Worm (Caenorhabditis elegans): ENCODE results near the gene F02D8.1.

Gene F02D8.1

ce11 chrV:14978205-14978751 is at the start of gene F02D8.1, which contains the start of gene grd-12:
TSS of gene F02D8.1 (minus strand) at chrV:14978701.
TSS of gene grd-12 (plus strand) at chrV:14978505.
- no peak for TF ChIP-seq him-1 (tag; optimal IDR thresholded peaks at IDR 0.05)
- TF ChIP-seq W03F9.2 (tag; optimal IDR thresholded peaks at IDR 0.05) = no peak
- no peak for TF ChIP-seq dao-5 (tag; optimal IDR thresholded peaks at IDR 0.05)

- TF ChIP-seq him-1 (tag; optimal IDR thresholded peaks at IDR 0.05) (no peak), W03F9.2 (tag; optimal IDR thresholded peaks at IDR 0.05) (no peak), dao-5 (tag; optimal IDR thresholded peaks at IDR 0.05) (no peak)
Observed at ce11 chrV:15023544-15023943, 45.0 kb upstream of the F02D8.1 start, which contains the start of gene F14H8.4. TSS of gene F14H8.4 (plus strand) at chrV:15023844.

- no peak for TF ChIP-seq him-1 (tag; optimal IDR thresholded peaks at IDR 0.05)
- TF ChIP-seq dao-5 (tag; optimal IDR thresholded peaks at IDR 0.05) = no peak
- no peak for TF ChIP-seq W03F9.2 (tag; optimal IDR thresholded peaks at IDR 0.05)
Observed at ce11 chrV:15020732-15021131, 42.2 kb upstream of the F02D8.1 start, which contains the start of gene F14H8.5. TSS of gene F14H8.5 (plus strand) at chrV:15021032.

- TF ChIP-seq dao-5 (tag; optimal IDR thresholded peaks at IDR 0.05) = no peak
- TF ChIP-seq W03F9.2 (tag; optimal IDR thresholded peaks at IDR 0.05) = no peak
Observed at ce11 chrV:15020229-15020628, 41.7 kb upstream of the F02D8.1 start, which contains the start of gene F14H8.2. TSS of gene F14H8.2 (minus strand) at chrV:15020329.

ce11 chrV:15016795-15017429 is 38.4 kb upstream of the F02D8.1 start:
- no peak for TF ChIP-seq W03F9.2 (tag; optimal IDR thresholded peaks at IDR 0.05)
- TF ChIP-seq him-1 (tag; optimal IDR thresholded peaks at IDR 0.05) = no peak
- no peak for TF ChIP-seq dao-5 (tag; optimal IDR thresholded peaks at IDR 0.05)

ce11 chrV:15015799-15016198 is 37.3 kb upstream of the F02D8.1 start:
- no peak for TF ChIP-seq him-1 (tag; optimal IDR thresholded peaks at IDR 0.05)
- no peak for TF ChIP-seq dao-5 (tag; optimal IDR thresholded peaks at IDR 0.05)
- no peak for TF ChIP-seq W03F9.2 (tag; optimal IDR thresholded peaks at IDR 0.05)

- no peak for TF ChIP-seq him-1 (tag; optimal IDR thresholded peaks at IDR 0.05)
- no peak for TF ChIP-seq dao-5 (tag; optimal IDR thresholded peaks at IDR 0.05)
- no peak for TF ChIP-seq W03F9.2 (tag; optimal IDR thresholded peaks at IDR 0.05)
Observed at ce11 chrV:15014164-15014563, 35.7 kb upstream of the F02D8.1 start, which contains the start of gene obr-2. TSS of gene obr-2 (minus strand) at chrV:15014264.

- no peak for TF ChIP-seq dao-5 (tag; optimal IDR thresholded peaks at IDR 0.05)
- TF ChIP-seq W03F9.2 (tag; optimal IDR thresholded peaks at IDR 0.05) = no peak
- no peak for TF ChIP-seq him-1 (tag; optimal IDR thresholded peaks at IDR 0.05)
Observed at ce11 chrV:15013328-15013727, 34.8 kb upstream of the F02D8.1 start.

ce11 chrV:15012542-15013301 is 34.2 kb upstream of the F02D8.1 start:
- TF ChIP-seq dao-5 (tag; optimal IDR thresholded peaks at IDR 0.05) (no peak), W03F9.2 (tag; optimal IDR thresholded peaks at IDR 0.05) (no peak), him-1 (tag; optimal IDR thresholded peaks at IDR 0.05) (no peak)

- no peak for TF ChIP-seq him-1 (tag; optimal IDR thresholded peaks at IDR 0.05)
Observed at ce11 chrV:15011560-15011959, 33.1 kb upstream of the F02D8.1 start, which contains the start of gene nmr-2. TSS of gene nmr-2 (minus strand) at chrV:15011660.

- TF ChIP-seq W03F9.2 (tag; optimal IDR thresholded peaks at IDR 0.05) (no peak), dao-5 (tag; optimal IDR thresholded peaks at IDR 0.05) (no peak), him-1 (tag; optimal IDR thresholded peaks at IDR 0.05) (no peak)
Observed at ce11 chrV:15004800-15005199, 26.3 kb upstream of the F02D8.1 start, which contains the start of gene hrde-2. TSS of gene hrde-2 (plus strand) at chrV:15005100.

- TF ChIP-seq him-1 (tag; optimal IDR thresholded peaks at IDR 0.05) = peak; percentile 55
- TF ChIP-seq W03F9.2 (tag; optimal IDR thresholded peaks at IDR 0.05) = peak; percentile 90
- no peak for TF ChIP-seq dao-5 (tag; optimal IDR thresholded peaks at IDR 0.05)
Observed at ce11 chrV:15002184-15002690, 23.7 kb upstream of the F02D8.1 start, which contains the start of the genes fib-1 and mut-15. TSS of gene fib-1 (minus strand) at chrV:15002223. TSS of gene mut-15 (plus strand) at chrV:15002543.

- TF ChIP-seq W03F9.2 (tag; optimal IDR thresholded peaks at IDR 0.05) (no peak), dao-5 (tag; optimal IDR thresholded peaks at IDR 0.05) (no peak), him-1 (tag; optimal IDR thresholded peaks at IDR 0.05) (no peak)
Observed at ce11 chrV:15001536-15001935, 23.0 kb upstream of the F02D8.1 start.

Data from whole organism, L4/young adult.